Worm (Caenorhabditis elegans) whole organism, L3 larva: ENCODE results near the gene ZK673.6.

Experiments
- daf-12 ChIP-seq: fragments of 150-350 bp; optimal IDR thresholded peaks from 2 replicates; lab custom pipeline; 2014; ENCODE audit warnings: missing biosample characterization, missing genetic modification reagents, missing genetic modification characterization
- elt-1 ChIP-seq: fragments of 150-350 bp; optimal IDR thresholded peaks from 2 replicates; lab custom pipeline; 2014; ENCODE audit warnings: missing biosample characterization, missing genetic modification characterization
- elt-2 ChIP-seq: sonication (generic microtip); optimal IDR thresholded peaks from 2 replicates; lab custom pipeline; 2016; ENCODE audit warnings: missing genetic modification reagents, mild to moderate bottlenecking, missing genetic modification characterization, missing compliant biosample characterization
- lin-15B ChIP-seq: fragments of 150-350 bp; optimal IDR thresholded peaks from 2 replicates; lab custom pipeline; 2014; ENCODE audit warnings: missing biosample characterization, missing genetic modification characterization
- lsy-12 ChIP-seq: sonication (generic microtip); optimal IDR thresholded peaks from 2 replicates; lab custom pipeline; 2016; ENCODE audit warnings: mild to moderate bottlenecking, missing genetic modification characterization, missing compliant biosample characterization
- nhr-23 ChIP-seq: fragments of 150-350 bp; optimal IDR thresholded peaks from 2 replicates; lab custom pipeline; 2014; ENCODE audit warnings: missing biosample characterization, missing genetic modification reagents, missing genetic modification characterization
- nhr-237 ChIP-seq: fragments of 150-350 bp; optimal IDR thresholded peaks from 2 replicates; lab custom pipeline; 2014; ENCODE audit warnings: missing biosample characterization, missing genetic modification characterization
- skn-1 ChIP-seq: fragments of 150-350 bp; optimal IDR thresholded peaks from 2 replicates; lab custom pipeline; 2014; ENCODE audit warnings: missing biosample characterization, missing genetic modification characterization
- unc-39 ChIP-seq: sonication (generic microtip); optimal IDR thresholded peaks from 4 replicates; lab custom pipeline; 2017; ENCODE audit warnings: missing biosample characterization, missing genetic modification characterization
- zag-1 ChIP-seq: fragments of 150-350 bp; optimal IDR thresholded peaks from 2 replicates; lab custom pipeline; 2014; ENCODE audit warnings: missing biosample characterization, missing genetic modification characterization
- ztf-11 ChIP-seq: fragments of 150-350 bp; optimal IDR thresholded peaks from 2 replicates; lab custom pipeline; 2014; ENCODE audit warnings: missing biosample characterization, missing genetic modification characterization

DNA sequence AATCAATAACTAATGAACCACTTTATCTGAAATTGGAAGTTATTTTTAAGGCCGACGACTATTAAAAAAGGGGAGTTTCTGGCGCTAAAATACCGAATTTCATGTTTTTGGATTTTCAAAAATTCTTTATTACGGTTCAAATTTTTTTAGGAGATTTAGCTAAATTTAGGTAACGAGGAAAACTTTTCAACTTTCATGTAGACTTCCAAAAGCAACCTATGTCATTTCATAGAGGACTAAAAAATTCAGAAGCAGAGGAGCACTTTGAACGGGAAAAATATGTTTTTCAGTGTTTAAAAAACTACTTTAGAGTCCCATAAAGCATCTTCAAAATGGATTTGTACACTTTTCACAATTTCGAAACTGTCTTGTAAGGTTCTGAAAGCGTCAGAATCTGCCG, 49.2 kb upstream of the ZK673.6 start:
- TF ChIP-seq zag-1 (tag; lab: Kevin White, UChicago) (no peak), skn-1 (no peak), lsy-12 (no peak), elt-2 (tag; lab: Kevin White, UChicago) (no peak), lin-15B (tag; lab: Kevin White, UChicago) (no peak), elt-1 (tag; lab: Kevin White, UChicago) (no peak), daf-12 (tag; lab: Kevin White, UChicago) (no peak), nhr-23 (tag; lab: Kevin White, UChicago) (no peak), unc-39 (tag; lab: Kevin White, UChicago) (no peak), ztf-11 (tag; lab: Kevin White, UChicago) (no peak), nhr-237 (tag; lab: Kevin White, UChicago) (no peak)
